Worm (Caenorhabditis elegans): ENCODE results near the gene nrx-1.

ce11 chrV:10858340-10858739, 33.5 kb downstream of the nrx-1 start:
- TF ChIP-seq skn-1 (tag; optimal IDR thresholded peaks at IDR 0.05) (peak; percentile 71), ztf-11 (tag; optimal IDR thresholded peaks at IDR 0.05) (peak in 1 of 2 experiments; percentile 49), nhr-71 (tag; optimal IDR thresholded peaks at IDR 0.05) (peak; percentile 96), elt-2 (tag; optimal IDR thresholded peaks at IDR 0.05) (peak; percentile 11), snpc-4 (tag; optimal IDR thresholded peaks at IDR 0.05) (peak; percentile 44), jun-1 (tag; optimal IDR thresholded peaks at IDR 0.05) (peak; percentile 59), aly-2 (tag; optimal IDR thresholded peaks at IDR 0.05) (no peak), nhr-19 (GFP tag; conservative IDR thresholded peaks at IDR 0.05) (peak; percentile 87)
